Fruit fly (Drosophila melanogaster) whole organism, embryonic: ENCODE data around the gene Prx1.
A peak's percentile ranks its signal among the peaks of the same experiment; 100 is the strongest.

Experiments used
- CG11456 ChIP-seq: fragments of 200-800 bp; sonication (Bioruptor generic); IDR thresholded peaks from 3 replicates; pipeline ENCODE4 v1.3.6; 2022; ENCODE audit warnings: missing biosample characterization, missing genetic modification characterization
- CG11696 ChIP-seq: fragments of 200-800 bp; sonication (Bioruptor generic); IDR thresholded peaks from 2 replicates; pipeline ENCODE4 v1.3.6; 2022; ENCODE audit warnings: missing biosample characterization, missing genetic modification characterization
- CG13287 ChIP-seq: fragments of 200-800 bp; sonication (Bioruptor generic); IDR thresholded peaks from 2 replicates; pipeline ENCODE4 v1.3.6; 2022; ENCODE audit warnings: missing biosample characterization, missing genetic modification characterization; ENCODE audit not compliant: partially characterized antibody
- CG13424 ChIP-seq: fragments of 200-800 bp; sonication (Bioruptor generic); optimal IDR thresholded peaks from 2 replicates; lab custom pipeline; 2019; ENCODE audit warnings: missing biosample characterization, mild to moderate bottlenecking, missing genetic modification characterization, moderate library complexity
- CG14050 ChIP-seq: fragments of 200-800 bp; sonication (Bioruptor generic); IDR thresholded peaks from 3 replicates; pipeline ENCODE4 v1.3.6; 2022; ENCODE audit warnings: missing biosample characterization, missing genetic modification characterization
- CG17612 ChIP-seq: fragments of 200-800 bp; sonication (Bioruptor generic); IDR thresholded peaks from 2 replicates; pipeline ENCODE4 v1.3.6; 2022; ENCODE audit warnings: missing biosample characterization, missing genetic modification characterization
- CG1832 ChIP-seq: fragments of 200-800 bp; sonication (Bioruptor generic); optimal IDR thresholded peaks from 2 replicates; lab custom pipeline; 2017; ENCODE audit warnings: missing biosample characterization, mild to moderate bottlenecking, missing genetic modification characterization, inconsistent platforms
- CG33213 ChIP-seq: fragments of 200-800 bp; sonication (Bioruptor generic); optimal IDR thresholded peaks from 3 replicates; lab custom pipeline; 2016; ENCODE audit warnings: missing biosample characterization, missing genetic modification characterization
- CG4282 ChIP-seq: fragments of 200-800 bp; sonication (Bioruptor generic); optimal IDR thresholded peaks from 2 replicates; lab custom pipeline; 2016; ENCODE audit warnings: missing biosample characterization, missing genetic modification characterization
- CG4707 ChIP-seq: fragments of 200-800 bp; sonication (Bioruptor generic); optimal IDR thresholded peaks from 2 replicates; lab custom pipeline; 2018; ENCODE audit warnings: missing biosample characterization, mild to moderate bottlenecking, missing genetic modification characterization, moderate library complexity
- CG5245 ChIP-seq: fragments of 200-800 bp; sonication (Bioruptor generic); optimal IDR thresholded peaks from 3 replicates; lab custom pipeline; 2016; ENCODE audit warnings: missing biosample characterization, missing genetic modification characterization
- CG6254 ChIP-seq: fragments of 200-800 bp; sonication (Bioruptor generic); optimal IDR thresholded peaks from 3 replicates; lab custom pipeline; 2017; ENCODE audit warnings: mild to moderate bottlenecking, missing biosample characterization, missing genetic modification reagents, missing genetic modification characterization
- CG7357 ChIP-seq: fragments of 200-800 bp; sonication (Bioruptor generic); IDR thresholded peaks from 3 replicates; pipeline ENCODE4 v1.3.6; 2022; ENCODE audit warnings: missing biosample characterization, missing genetic modification characterization
- CG7372 ChIP-seq: fragments of 200-800 bp; sonication (Bioruptor generic); IDR thresholded peaks from 2 replicates; pipeline ENCODE4 v1.3.6; 2022; ENCODE audit warnings: missing biosample characterization, missing genetic modification characterization
- CG8359 ChIP-seq: fragments of 200-800 bp; sonication (Bioruptor generic); optimal IDR thresholded peaks from 2 replicates; lab custom pipeline; 2017; ENCODE audit warnings: missing biosample characterization, mild to moderate bottlenecking, missing genetic modification characterization, borderline replicate concordance
- CG8478 ChIP-seq: fragments of >200 bp; optimal IDR thresholded peaks from 2 replicates; lab custom pipeline; 2018
- CG9437 ChIP-seq: fragments of 200-800 bp; sonication (Bioruptor generic); optimal IDR thresholded peaks from 2 replicates; lab custom pipeline; 2018; ENCODE audit warnings: missing biosample characterization, mild to moderate bottlenecking, missing genetic modification characterization
- CHES-1-like ChIP-seq: fragments of 200-800 bp; sonication (Bioruptor generic); optimal IDR thresholded peaks from 2 replicates; lab custom pipeline; 2016; ENCODE audit warnings: missing biosample characterization, missing genetic modification characterization
- CrebB ChIP-seq: fragments of 200-800 bp; sonication (Bioruptor generic); optimal IDR thresholded peaks from 3 replicates; lab custom pipeline; 2018; ENCODE audit warnings: missing biosample characterization, mild to moderate bottlenecking, missing genetic modification characterization
- D ChIP-seq, 2 experiments: fragments of 200-800 bp in 1 of 2; fragments of >200 bp in 1 of 2; sonication (Bioruptor generic) in 1 of 2; optimal IDR thresholded peaks; 2 replicates in 1 of 2; 3 replicates in 1 of 2; lab custom pipeline; 2017; ENCODE audit warnings: mild to moderate bottlenecking in 1 of 2, missing biosample characterization in 1 of 2, missing genetic modification characterization in 1 of 2, missing genetic modification reagents in 1 of 2
- D19A ChIP-seq: fragments of 200-800 bp; optimal IDR thresholded peaks from 3 replicates; lab custom pipeline; 2019; ENCODE audit warnings: missing biosample characterization, mild to moderate bottlenecking, missing genetic modification characterization, moderate library complexity
- ERR ChIP-seq: fragments of 200-800 bp; sonication (Bioruptor generic); optimal IDR thresholded peaks from 2 replicates; lab custom pipeline; 2016; ENCODE audit warnings: missing biosample characterization, missing genetic modification characterization
- Eip74EF ChIP-seq, 2 experiments: fragments of 200-800 bp in 1 of 2; fragments of >200 bp in 1 of 2; sonication (Bioruptor generic) in 1 of 2; optimal IDR thresholded peaks; 2 replicates each; lab custom pipeline; 2017 to 2019; ENCODE audit warnings: missing biosample characterization in 2 of 2, missing genetic modification characterization in 2 of 2, mild to moderate bottlenecking in 1 of 2, moderate library complexity in 1 of 2
- H15 ChIP-seq: fragments of 200-800 bp; sonication (Bioruptor generic); IDR thresholded peaks from 3 replicates; pipeline ENCODE4 v1.3.6; 2022; ENCODE audit warnings: missing biosample characterization, missing genetic modification characterization
- HLH3B ChIP-seq: fragments of 200-800 bp; sonication (Bioruptor generic); IDR thresholded peaks from 2 replicates; pipeline ENCODE4 v1.3.6; 2022; ENCODE audit warnings: missing biosample characterization, missing genetic modification characterization
- HLH54F ChIP-seq: fragments of 200-800 bp; sonication (Bioruptor generic); optimal IDR thresholded peaks from 3 replicates; lab custom pipeline; 2016; ENCODE audit warnings: missing biosample characterization, missing genetic modification characterization
- Hr39 ChIP-seq: fragments of >200 bp; optimal IDR thresholded peaks from 2 replicates; lab custom pipeline; 2017
- Mrtf ChIP-seq: fragments of 200-800 bp; sonication (Bioruptor generic); IDR thresholded peaks from 3 replicates; pipeline ENCODE4 v1.3.6; 2022; ENCODE audit warnings: missing biosample characterization, missing genetic modification characterization
- Myb ChIP-seq: fragments of 200-800 bp; sonication (Bioruptor generic); optimal IDR thresholded peaks from 2 replicates; lab custom pipeline; 2016; ENCODE audit warnings: missing biosample characterization, missing genetic modification characterization
- Neu2 ChIP-seq: fragments of 200-800 bp; sonication (Bioruptor generic); optimal IDR thresholded peaks from 3 replicates; lab custom pipeline; 2016; ENCODE audit warnings: missing biosample characterization, missing genetic modification characterization, borderline replicate concordance
- PHDP ChIP-seq: fragments of 200-800 bp; sonication (Bioruptor generic); optimal IDR thresholded peaks from 3 replicates; lab custom pipeline; 2018; ENCODE audit warnings: missing biosample characterization, mild to moderate bottlenecking, missing genetic modification characterization, moderate library complexity
- Ravus ChIP-seq: fragments of 200-800 bp; sonication (Bioruptor generic); IDR thresholded peaks from 2 replicates; pipeline ENCODE4 v1.3.6; 2022; ENCODE audit warnings: missing biosample characterization, missing genetic modification characterization
- Side ChIP-seq: fragments of 200-800 bp; sonication (Bioruptor generic); optimal IDR thresholded peaks from 2 replicates; lab custom pipeline; 2016; ENCODE audit warnings: missing biosample characterization, missing genetic modification characterization
- Ssrp ChIP-seq: fragments of 200-800 bp; sonication (Bioruptor generic); optimal IDR thresholded peaks from 2 replicates; lab custom pipeline; 2018; ENCODE audit warnings: missing biosample characterization, mild to moderate bottlenecking, missing genetic modification characterization, moderate library complexity
- YL-1 ChIP-seq: fragments of 200-800 bp; sonication (Bioruptor generic); optimal IDR thresholded peaks from 3 replicates; lab custom pipeline; 2017; ENCODE audit warnings: missing biosample characterization, mild to moderate bottlenecking, missing genetic modification characterization
- aop ChIP-seq: fragments of 200-800 bp; sonication (Bioruptor generic); IDR thresholded peaks from 2 replicates; pipeline ENCODE4 v1.3.6; 2022; ENCODE audit warnings: missing biosample characterization, missing genetic modification characterization
- bcd ChIP-seq: fragments of 200-800 bp; sonication (Bioruptor generic); optimal IDR thresholded peaks from 2 replicates; lab custom pipeline; 2017; ENCODE audit warnings: missing biosample characterization, mild to moderate bottlenecking, missing genetic modification characterization
- bowl ChIP-seq: fragments of 200-800 bp; sonication (Bioruptor generic); IDR thresholded peaks from 2 replicates; pipeline ENCODE4 v1.3.6; 2022; ENCODE audit warnings: missing biosample characterization, missing genetic modification characterization
- croc ChIP-seq: fragments of 200-800 bp; sonication (Bioruptor generic); conservative IDR thresholded peaks from 3 replicates; pipeline ENCODE4 v1.3.6; 2022; ENCODE audit warnings: missing biosample characterization, missing genetic modification characterization
- dmrt11E ChIP-seq: fragments of 200-800 bp; sonication (Bioruptor generic); optimal IDR thresholded peaks from 3 replicates; lab custom pipeline; 2018; ENCODE audit warnings: missing biosample characterization, mild to moderate bottlenecking, missing genetic modification characterization, moderate library complexity
- ind ChIP-seq: fragments of 200-800 bp; sonication (Bioruptor generic); optimal IDR thresholded peaks from 3 replicates; lab custom pipeline; 2016; ENCODE audit warnings: missing biosample characterization, missing genetic modification characterization
- kay ChIP-seq: fragments of 200-800 bp; sonication (Bioruptor generic); optimal IDR thresholded peaks from 2 replicates; lab custom pipeline; 2016; ENCODE audit warnings: missing biosample characterization, missing genetic modification characterization
- mirr ChIP-seq: fragments of 200-800 bp; sonication (Bioruptor generic); optimal IDR thresholded peaks from 3 replicates; lab custom pipeline; 2018; ENCODE audit warnings: missing biosample characterization, mild to moderate bottlenecking, missing genetic modification characterization
- mld ChIP-seq: fragments of 200-800 bp; sonication (Bioruptor generic); IDR thresholded peaks from 3 replicates; pipeline ENCODE4 v1.3.6; 2022; ENCODE audit warnings: missing biosample characterization, missing genetic modification characterization; ENCODE audit not compliant: partially characterized antibody
- pho ChIP-seq: fragments of 200-800 bp; sonication (Bioruptor generic); optimal IDR thresholded peaks from 2 replicates; lab custom pipeline; 2016; ENCODE audit warnings: missing biosample characterization, missing genetic modification characterization
- prd ChIP-seq, 3 experiments: fragments of >200 bp in 2 of 3; fragments of 200-800 bp in 1 of 3; sonication (Bioruptor generic) in 1 of 3; optimal IDR thresholded peaks in 2 of 3; IDR thresholded peaks in 1 of 3; 2 replicates in 2 of 3; 3 replicates in 1 of 3; pipeline versions ENCODE4 v1.3.6 to Lab custom; 2017 to 2022; ENCODE audit warnings: missing biosample characterization in 1 of 3, missing genetic modification characterization in 1 of 3
- psq ChIP-seq: fragments of 200-800 bp; sonication (Bioruptor generic); optimal IDR thresholded peaks from 2 replicates; lab custom pipeline; 2017; ENCODE audit warnings: missing biosample characterization, missing genetic modification characterization
- pzg ChIP-seq: fragments of 200-800 bp; sonication (Bioruptor generic); optimal IDR thresholded peaks from 3 replicates; lab custom pipeline; 2018; ENCODE audit warnings: missing biosample characterization, mild to moderate bottlenecking, missing genetic modification characterization, moderate library complexity
- vvl ChIP-seq: fragments of 200-800 bp; sonication (Bioruptor generic); IDR thresholded peaks from 2 replicates; pipeline ENCODE4 v1.3.6; 2022; ENCODE audit warnings: missing biosample characterization, missing genetic modification characterization

Prx1 gene

DNA sequence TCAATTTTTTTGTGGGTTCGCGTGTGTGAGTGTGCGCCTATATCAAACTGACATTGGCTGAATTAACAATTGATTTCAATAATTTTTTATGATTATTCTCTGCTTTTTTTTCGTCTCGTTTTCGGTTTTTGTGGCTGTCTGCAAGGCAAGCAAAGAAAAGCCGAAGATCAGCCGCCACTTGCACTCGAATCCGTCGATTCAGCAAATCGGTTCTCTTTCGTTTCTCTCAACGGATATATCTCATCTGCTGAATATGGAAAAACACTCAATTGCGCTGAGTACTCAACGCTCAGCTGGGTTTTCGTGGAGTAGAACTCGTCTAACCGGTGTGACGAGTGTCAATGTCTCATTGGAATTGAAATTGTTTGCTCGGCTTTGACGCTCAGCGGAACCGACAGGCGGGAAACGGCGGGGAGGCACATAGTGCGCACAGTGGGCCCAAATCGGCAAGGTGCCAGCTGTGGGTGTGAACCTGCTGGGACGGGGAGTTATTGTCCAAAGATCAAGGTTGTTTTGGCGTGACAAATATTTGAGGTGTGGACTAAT lies 26.7 kb downstream of the Prx1 start (continued):
- TF ChIP-seq Neu2 (no peak), HLH54F (no peak), croc (GFP tag; lab: Robert Waterston, UW) (no peak; the same call in 2 of the 3 replicates), mirr (GFP tag; lab: Kevin White, UChicago) (no peak), aop (GFP tag; lab: Robert Waterston, UW) (peak; percentile 79), pzg (GFP tag; lab: Kevin White, UChicago) (no peak), Myb (GFP tag; lab: Kevin White, UChicago) (no peak), D19A (tag; lab: Kevin White, UChicago) (no peak), CG1832 (GFP tag; lab: Kevin White, UChicago) (no peak), ERR (GFP tag; lab: Kevin White, UChicago) (no peak), CG8478 (lab: Kevin White, UChicago) (no peak), Mrtf (GFP tag; lab: Robert Waterston, UW) (peak; percentile 52; the same call in 2 of the 3 replicates), H15 (GFP tag; lab: Robert Waterston, UW) (peak; percentile 39; the same call in 1 of the 3 replicates), dmrt11E (tag; lab: Kevin White, UChicago) (peak; percentile 16), PHDP (tag; lab: Kevin White, UChicago) (no peak), CG9437 (GFP tag; lab: Kevin White, UChicago) (no peak), psq (GFP tag; lab: Kevin White, UChicago) (no peak), bcd (GFP tag; lab: Kevin White, UChicago) (peak; percentile 44), kay (GFP tag; lab: Kevin White, UChicago) (no peak), Ssrp (tag; lab: Kevin White, UChicago) (no peak), CG4707 (GFP tag; lab: Kevin White, UChicago) (peak; percentile 99), HLH3B (peak; percentile 51; the same call in 1 of the 2 replicates), CG14050 (GFP tag; lab: Robert Waterston, UW) (peak; percentile 17; the same call in 1 of the 3 replicates), Ravus (GFP tag; lab: Robert Waterston, UW) (peak; percentile 2; the same call in 1 of the 2 replicates), CG5245 (GFP tag; lab: Kevin White, UChicago) (no peak), mld (GFP tag; lab: Robert Waterston, UW) (no peak), vvl (peak; percentile 60; the same call in 1 of the 2 replicates), CG7357 (GFP tag; lab: Robert Waterston, UW) (peak; percentile 30; the same call in 2 of the 3 replicates), CG33213 (no peak), CrebB (no peak), CG13424 (tag; lab: Kevin White, UChicago) (peak; percentile 7), CG17612 (GFP tag; lab: Robert Waterston, UW) (no peak), bowl (GFP tag; lab: Robert Waterston, UW) (no peak), CG13287 (GFP tag; lab: Robert Waterston, UW) (peak; percentile 33; the same call in 1 of the 2 replicates), CHES-1-like (GFP tag; lab: Kevin White, UChicago) (peak; percentile 26), Side (GFP tag; lab: Kevin White, UChicago) (peak; percentile 18), CG11696 (GFP tag; lab: Robert Waterston, UW) (no peak), CG7372 (GFP tag; lab: Robert Waterston, UW) (peak; percentile 36; the same call in 1 of the 2 replicates), Hr39 (lab: Kevin White, UChicago) (no peak), Eip74EF (GFP tag; optimal IDR thresholded peaks at IDR 0.05; lab: Kevin White, UChicago) (no peak), CG6254 (GFP tag; lab: Kevin White, UChicago) (no peak), pho (GFP tag; lab: Kevin White, UChicago) (no peak), CG4282 (peak; percentile 73), YL-1 (GFP tag; lab: Kevin White, UChicago) (no peak), ind (GFP tag; lab: Kevin White, UChicago) (peak; percentile 41), CG8359 (GFP tag; lab: Kevin White, UChicago) (no peak), D (optimal IDR thresholded peaks at IDR 0.05; lab: Kevin White, UChicago) (no peak), D (GFP tag; optimal IDR thresholded peaks at IDR 0.05; lab: Kevin White, UChicago) (no peak), prd (optimal IDR thresholded peaks at IDR 0.05; lab: Kevin White, UChicago) (no peak), prd (GFP tag; IDR thresholded peaks at IDR 0.05; lab: Robert Waterston, UW) (peak; percentile 83), CG11456 (peak; percentile 37; the same call in 2 of the 3 replicates)
